Worm (Caenorhabditis elegans): ENCODE results near the gene srsx-32.
A peak's percentile ranks its signal among the peaks of the same experiment; 100 is the strongest.

srsx-32 gene

DNA sequence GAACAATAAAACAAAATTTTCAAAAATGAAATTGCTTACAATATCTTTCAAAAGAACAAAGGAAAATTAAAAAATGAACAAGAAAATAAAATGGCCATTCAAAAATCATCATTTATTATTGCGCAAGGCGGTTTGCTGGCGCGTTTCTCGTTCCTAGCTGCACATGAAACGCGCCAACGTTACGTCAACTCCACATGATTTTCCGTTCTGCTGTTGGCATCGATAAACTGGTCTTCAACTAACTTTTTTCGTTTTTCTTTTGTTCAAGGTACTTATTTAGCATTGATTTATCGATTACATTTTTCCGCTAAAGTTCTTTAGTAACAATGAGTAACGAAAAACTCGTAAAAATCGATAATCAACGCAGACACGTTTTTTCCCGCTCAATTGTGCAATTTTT, 43.2 kb downstream of the srsx-32 start, which contains the start of the genes Y57E12AL.6 and Y57E12AL.1 (continued):
- TF ChIP-seq ceh-28 (tag; optimal IDR thresholded peaks at IDR 0.05): peak; percentile 79
- TF ChIP-seq rbr-2 (tag; optimal IDR thresholded peaks at IDR 0.05): peak; percentile 78
- TF ChIP-seq ZK337.2 (GFP tag; IDR thresholded peaks at IDR 0.05): no peak
- TF ChIP-seq hif-1 (tag; optimal IDR thresholded peaks at IDR 0.05): peak in 1 of 2 experiments; percentile 43
- peak; percentile 66; the same call in 1 of the 2 replicates for TF ChIP-seq dmd-9 (GFP tag; IDR thresholded peaks at IDR 0.05)
- TF ChIP-seq dve-1 (tag; optimal IDR thresholded peaks at IDR 0.05; ENCODE audit: insufficient read depth): peak; percentile 83
- no peak for TF ChIP-seq arid-1 (GFP tag; conservative IDR thresholded peaks at IDR 0.05)
- TF ChIP-seq hlh-11 (tag; optimal IDR thresholded peaks at IDR 0.05): peak; percentile 86
- TF ChIP-seq unc-39 (tag; optimal IDR thresholded peaks at IDR 0.05): no peak
- no peak for TF ChIP-seq Y48G9A.11 (GFP tag; IDR thresholded peaks at IDR 0.05)
- peak; percentile 95 for TF ChIP-seq hlh-30 (tag; optimal IDR thresholded peaks at IDR 0.05; ENCODE audit: insufficient read depth)
- peak; percentile 79 for TF ChIP-seq lin-38 (GFP tag; IDR thresholded peaks at IDR 0.05)
- peak; percentile 62 for TF ChIP-seq nhr-48 (tag; optimal IDR thresholded peaks at IDR 0.05)
- peak; percentile 92 for TF ChIP-seq nhr-28 (tag; optimal IDR thresholded peaks at IDR 0.05)
- peak; percentile 93 for TF ChIP-seq aha-1 (tag)
- TF ChIP-seq fos-1 (tag; optimal IDR thresholded peaks at IDR 0.05): no peak
- TF ChIP-seq lin-39 (tag; optimal IDR thresholded peaks at IDR 0.05): no peak
- TF ChIP-seq F37D6.2 (tag; optimal IDR thresholded peaks at IDR 0.05): peak; percentile 11
- TF ChIP-seq nhr-11 (tag; optimal IDR thresholded peaks at IDR 0.05): peak; percentile 72
- TF ChIP-seq zag-1 (tag; optimal IDR thresholded peaks at IDR 0.05): no peak
- TF ChIP-seq lsy-2 (tag; optimal IDR thresholded peaks at IDR 0.05): peak; percentile 44 to 90
- peak; percentile 18 for TF ChIP-seq jun-1 (tag; optimal IDR thresholded peaks at IDR 0.05)
- peak; percentile 73 for TF ChIP-seq spr-1 (tag; optimal IDR thresholded peaks at IDR 0.05)
- TF ChIP-seq nhr-102 (tag; optimal IDR thresholded peaks at IDR 0.05): peak; percentile 81
- TF ChIP-seq T26A8.4 (GFP tag; IDR thresholded peaks at IDR 0.05): peak; percentile 64
- TF ChIP-seq zfp-3 (GFP tag; conservative IDR thresholded peaks at IDR 0.05): 0 out of 2 replicates have a peak, but pooled peaks have one; percentile 67
- TF ChIP-seq ceh-82 (tag; optimal IDR thresholded peaks at IDR 0.05): no peak
- TF ChIP-seq mes-2 (tag; optimal IDR thresholded peaks at IDR 0.05; ENCODE audit: poor library complexity, severe bottlenecking): peak; percentile 88
- peak; percentile 58 for TF ChIP-seq hmg-1.1 (GFP tag; IDR thresholded peaks at IDR 0.05)
- TF ChIP-seq F10B5.3 (tag; optimal IDR thresholded peaks at IDR 0.05): no peak
- TF ChIP-seq unc-130 (GFP tag; optimal IDR thresholded peaks at IDR 0.05): peak; percentile 16

- TF ChIP-seq lin-38 (GFP tag; IDR thresholded peaks at IDR 0.05): peak; percentile 31
Observed at ce11 chrV:7062790-7063189, 45.6 kb downstream of the srsx-32 start, which contains the start of gene tmem-258. Gene tmem-258 (plus strand): TSS chrV:7063174.

DNA sequence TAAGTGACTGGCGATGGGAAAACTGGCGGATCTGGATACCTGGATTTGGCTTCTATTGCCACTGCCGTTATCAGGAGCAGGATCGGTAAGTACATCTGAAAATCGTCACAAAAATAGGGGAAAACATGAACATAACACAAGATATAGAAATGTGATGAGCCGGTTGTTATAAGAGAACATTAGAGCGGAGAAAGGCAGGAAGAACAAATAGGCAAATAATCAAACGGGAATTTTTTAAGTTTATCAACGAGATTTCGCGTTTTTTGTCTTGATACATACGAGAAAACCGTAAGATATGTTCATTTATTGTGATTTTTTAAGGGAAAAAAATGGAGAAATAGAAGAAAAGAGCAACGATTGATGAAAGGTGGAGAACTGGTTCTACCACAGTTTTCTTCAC, 48.1 kb downstream of the srsx-32 start, which contains the start of gene Y57E12AR.1:
TSS of gene Y57E12AR.1 (minus strand) at position 101 of the 400 bp plus-strand sequence.
- TF ChIP-seq R02D3.7 (tag; optimal IDR thresholded peaks at IDR 0.05) (no peak), nhr-237 (tag; optimal IDR thresholded peaks at IDR 0.05) (no peak), sdz-12 (GFP tag; optimal IDR thresholded peaks at IDR 0.05) (no peak), attf-4 (tag; optimal IDR thresholded peaks at IDR 0.05) (no peak), ceh-28 (tag; optimal IDR thresholded peaks at IDR 0.05) (no peak), daf-19 (GFP tag; conservative IDR thresholded peaks at IDR 0.05) (no peak), mep-1 (tag; optimal IDR thresholded peaks at IDR 0.05) (no peak), F26F4.8 (GFP tag; conservative IDR thresholded peaks at IDR 0.05) (no peak), lim-7 (GFP tag; IDR thresholded peaks at IDR 0.05) (no peak), ZK337.2 (GFP tag; IDR thresholded peaks at IDR 0.05) (no peak), nhr-10 (tag; optimal IDR thresholded peaks at IDR 0.05) (no peak)
